Worm (Caenorhabditis elegans): ENCODE data around the gene Y47D3A.21.

Gene Y47D3A.21

ce11 chrIII:11278817-11279216, at the start of gene Y47D3A.21:
Gene Y47D3A.21 (minus strand): TSS chrIII:11278917.
- TF ChIP-seq unc-62 (GFP tag; optimal IDR thresholded peaks at IDR 0.05): no peak

- TF ChIP-seq unc-62 (GFP tag; optimal IDR thresholded peaks at IDR 0.05): no peak
Measured at ce11 chrIII:11324093-11324492, 45.4 kb upstream of the Y47D3A.21 start.

- no peak for TF ChIP-seq unc-62 (GFP tag; optimal IDR thresholded peaks at IDR 0.05)
Measured at ce11 chrIII:11318131-11318530, 39.4 kb upstream of the Y47D3A.21 start, which contains the start of gene teg-1. Gene teg-1 (minus strand): TSS chrIII:11318231.

- no peak for TF ChIP-seq unc-62 (GFP tag; optimal IDR thresholded peaks at IDR 0.05)
Measured at ce11 chrIII:11317164-11317620, 38.5 kb upstream of the Y47D3A.21 start, which contains the start of gene mcm-10. Gene mcm-10 (plus strand): TSS chrIII:11317570.

ce11 chrIII:11311466-11311865, 32.7 kb upstream of the Y47D3A.21 start, which contains the start of gene rab-35:
Gene rab-35 (minus strand): TSS chrIII:11311566.
- TF ChIP-seq unc-62 (GFP tag; optimal IDR thresholded peaks at IDR 0.05): no peak

ce11 chrIII:11290554-11290953, 11.8 kb upstream of the Y47D3A.21 start, which contains the start of the genes gly-9, mib-1 and smc-3:
Gene gly-9 (minus strand): TSS chrIII:11290580.
Gene mib-1 (minus strand): TSS chrIII:11290676.
Gene smc-3 (plus strand): TSS chrIII:11290904.
- TF ChIP-seq unc-62 (GFP tag; optimal IDR thresholded peaks at IDR 0.05): no peak

ce11 chrIII:11289876-11290275, 11.2 kb upstream of the Y47D3A.21 start:
- TF ChIP-seq unc-62 (GFP tag; optimal IDR thresholded peaks at IDR 0.05): no peak

- no peak for TF ChIP-seq unc-62 (GFP tag; optimal IDR thresholded peaks at IDR 0.05)
Measured at ce11 chrIII:11288295-11288694, 9.6 kb upstream of the Y47D3A.21 start.

ce11 chrIII:11287340-11287739, 8.6 kb upstream of the Y47D3A.21 start:
- TF ChIP-seq unc-62 (GFP tag; optimal IDR thresholded peaks at IDR 0.05): no peak

- TF ChIP-seq unc-62 (GFP tag; optimal IDR thresholded peaks at IDR 0.05): no peak
Measured at ce11 chrIII:11286069-11286468, 7.4 kb upstream of the Y47D3A.21 start.

- TF ChIP-seq unc-62 (GFP tag; optimal IDR thresholded peaks at IDR 0.05): no peak
Measured at ce11 chrIII:11283648-11284047, 4.9 kb upstream of the Y47D3A.21 start.

ce11 chrIII:11279954-11280353, 1.2 kb upstream of the Y47D3A.21 start:
- no peak for TF ChIP-seq unc-62 (GFP tag; optimal IDR thresholded peaks at IDR 0.05)

ce11 chrIII:11274590-11275116, 4.1 kb downstream of the Y47D3A.21 start, which contains the start of gene Y47D3A.20:
Gene Y47D3A.20 (plus strand): TSS chrIII:11275066.
- TF ChIP-seq unc-62 (GFP tag; optimal IDR thresholded peaks at IDR 0.05): no peak

- no peak for TF ChIP-seq unc-62 (GFP tag; optimal IDR thresholded peaks at IDR 0.05)
Measured at ce11 chrIII:11270795-11271194, 7.9 kb downstream of the Y47D3A.21 start, which contains the start of gene obr-1. Gene obr-1 (minus strand): TSS chrIII:11270895.

- no peak for TF ChIP-seq unc-62 (GFP tag; optimal IDR thresholded peaks at IDR 0.05)
Measured at ce11 chrIII:11269206-11269605, 9.5 kb downstream of the Y47D3A.21 start.

ce11 chrIII:11268532-11268931, 10.2 kb downstream of the Y47D3A.21 start:
- no peak for TF ChIP-seq unc-62 (GFP tag; optimal IDR thresholded peaks at IDR 0.05)

- TF ChIP-seq unc-62 (GFP tag; optimal IDR thresholded peaks at IDR 0.05): no peak
Measured at ce11 chrIII:11267372-11267771, 11.3 kb downstream of the Y47D3A.21 start.

All from whole organism, dauer.